Fruit fly (Drosophila melanogaster) whole organism, embryonic: ENCODE data around the gene CG14424.

ENCODE experiments used
- CG10366 ChIP-seq: fragments of 200-800 bp; sonication (Bioruptor generic); IDR thresholded peaks from 2 replicates; pipeline ENCODE4 v1.3.6; 2022; ENCODE audit warnings: missing biosample characterization, missing genetic modification characterization
- CG12155 ChIP-seq: fragments of 200-800 bp; sonication (Bioruptor generic); optimal IDR thresholded peaks from 3 replicates; lab custom pipeline; 2016; ENCODE audit warnings: missing biosample characterization, missing genetic modification characterization
- CG12659 ChIP-seq: fragments of 200-800 bp; sonication (Bioruptor generic); optimal IDR thresholded peaks from 3 replicates; lab custom pipeline; 2017; ENCODE audit warnings: mild to moderate bottlenecking, missing biosample characterization, missing genetic modification reagents, missing genetic modification characterization
- CG12942 ChIP-seq: fragments of 200-800 bp; sonication (Bioruptor generic); optimal IDR thresholded peaks from 3 replicates; lab custom pipeline; 2016; ENCODE audit warnings: missing biosample characterization, missing genetic modification characterization
- CG13775 ChIP-seq: fragments of 200-800 bp; sonication (Bioruptor generic); optimal IDR thresholded peaks from 3 replicates; lab custom pipeline; 2017; ENCODE audit warnings: missing biosample characterization, mild to moderate bottlenecking, missing genetic modification characterization
- CG13894 ChIP-seq: fragments of 200-800 bp; sonication (Bioruptor generic); optimal IDR thresholded peaks from 3 replicates; lab custom pipeline; 2018; ENCODE audit warnings: missing biosample characterization, mild to moderate bottlenecking, missing genetic modification characterization, moderate library complexity
- CG14860 ChIP-seq: fragments of 200-800 bp; sonication (Bioruptor generic); IDR thresholded peaks from 3 replicates; pipeline ENCODE4 v1.3.6; 2022; ENCODE audit warnings: missing biosample characterization, missing genetic modification characterization; ENCODE audit not compliant: partially characterized antibody
- CG15073 ChIP-seq: fragments of 200-800 bp; sonication (Bioruptor generic); optimal IDR thresholded peaks from 2 replicates; lab custom pipeline; 2016; ENCODE audit warnings: missing biosample characterization, missing genetic modification characterization
- CG17912 ChIP-seq: fragments of 200-800 bp; sonication (Bioruptor generic); optimal IDR thresholded peaks from 2 replicates; lab custom pipeline; 2018; ENCODE audit warnings: missing biosample characterization, mild to moderate bottlenecking, missing genetic modification characterization
- CG1792 ChIP-seq: fragments of 200-800 bp; sonication (Bioruptor generic); optimal IDR thresholded peaks from 2 replicates; lab custom pipeline; 2016; ENCODE audit warnings: missing biosample characterization, missing genetic modification characterization
- CG18619 ChIP-seq: fragments of 200-800 bp; sonication (Bioruptor generic); optimal IDR thresholded peaks from 3 replicates; lab custom pipeline; 2017; ENCODE audit warnings: missing biosample characterization, mild to moderate bottlenecking, missing genetic modification characterization
- CG2116 ChIP-seq: fragments of 200-800 bp; sonication (Bioruptor generic); optimal IDR thresholded peaks from 3 replicates; lab custom pipeline; 2018; ENCODE audit warnings: missing biosample characterization, mild to moderate bottlenecking, missing genetic modification characterization
- CG31388 ChIP-seq: fragments of 200-800 bp; sonication (Bioruptor generic); optimal IDR thresholded peaks from 2 replicates; lab custom pipeline; 2016; ENCODE audit warnings: missing biosample characterization, missing genetic modification characterization
- CG3163 ChIP-seq: fragments of 200-800 bp; sonication (Bioruptor generic); optimal IDR thresholded peaks from 3 replicates; lab custom pipeline; 2016; ENCODE audit warnings: missing biosample characterization, missing genetic modification characterization
- CG33213 ChIP-seq: fragments of 200-800 bp; sonication (Bioruptor generic); optimal IDR thresholded peaks from 3 replicates; lab custom pipeline; 2016; ENCODE audit warnings: missing biosample characterization, missing genetic modification characterization
- CG33557 ChIP-seq: fragments of 200-800 bp; sonication (Bioruptor generic); optimal IDR thresholded peaks from 2 replicates; lab custom pipeline; 2019; ENCODE audit warnings: missing biosample characterization, mild to moderate bottlenecking, missing genetic modification characterization, moderate library complexity
- CG3726 ChIP-seq: fragments of 200-800 bp; sonication (Bioruptor generic); IDR thresholded peaks from 3 replicates; pipeline ENCODE4, ENCODE4 v1.3.6; 2022; ENCODE audit warnings: missing biosample characterization, missing genetic modification characterization
- CG4328 ChIP-seq: fragments of 200-800 bp; sonication (Bioruptor generic); optimal IDR thresholded peaks from 3 replicates; lab custom pipeline; 2017; ENCODE audit warnings: missing biosample characterization, missing genetic modification reagents, missing genetic modification characterization
- CG4360 ChIP-seq: fragments of 200-800 bp; sonication (Bioruptor generic); IDR thresholded peaks from 2 replicates; pipeline ENCODE4 v1.3.6; 2022; ENCODE audit warnings: missing biosample characterization, missing genetic modification characterization
- CG6175 ChIP-seq: fragments of 200-800 bp; sonication (Bioruptor generic); IDR thresholded peaks from 3 replicates; pipeline ENCODE4 v1.3.6; 2022; ENCODE audit warnings: missing biosample characterization, missing genetic modification characterization
- CG7357 ChIP-seq: fragments of 200-800 bp; sonication (Bioruptor generic); IDR thresholded peaks from 3 replicates; pipeline ENCODE4 v1.3.6; 2022; ENCODE audit warnings: missing biosample characterization, missing genetic modification characterization
- CG9727 ChIP-seq: fragments of 200-800 bp; sonication (Bioruptor generic); optimal IDR thresholded peaks from 3 replicates; lab custom pipeline; 2017; ENCODE audit warnings: missing biosample characterization, mild to moderate bottlenecking, missing genetic modification characterization
- D ChIP-seq, 2 experiments: fragments of 200-800 bp in 1 of 2; fragments of >200 bp in 1 of 2; sonication (Bioruptor generic) in 1 of 2; optimal IDR thresholded peaks; 2 replicates in 1 of 2; 3 replicates in 1 of 2; lab custom pipeline; 2017; ENCODE audit warnings: mild to moderate bottlenecking in 1 of 2, missing biosample characterization in 1 of 2, missing genetic modification characterization in 1 of 2, missing genetic modification reagents in 1 of 2
- Doc2 ChIP-seq: fragments of 200-800 bp; sonication (Bioruptor generic); IDR thresholded peaks from 2 replicates; pipeline ENCODE4 v1.3.6; 2022; ENCODE audit warnings: missing biosample characterization, missing genetic modification characterization
- Fer1 ChIP-seq: fragments of 200-800 bp; sonication (Bioruptor generic); optimal IDR thresholded peaks from 2 replicates; lab custom pipeline; 2017; ENCODE audit warnings: missing biosample characterization, mild to moderate bottlenecking, missing genetic modification characterization
- GATAe ChIP-seq: fragments of 200-800 bp; sonication (Bioruptor generic); conservative IDR thresholded peaks from 2 replicates; pipeline ENCODE4 v1.3.6; 2022; ENCODE audit warnings: missing biosample characterization, missing genetic modification characterization
- H15 ChIP-seq: fragments of 200-800 bp; sonication (Bioruptor generic); IDR thresholded peaks from 3 replicates; pipeline ENCODE4 v1.3.6; 2022; ENCODE audit warnings: missing biosample characterization, missing genetic modification characterization
- Hr78 ChIP-seq, 2 experiments: fragments of 200-800 bp in 1 of 2; fragments of >200 bp in 1 of 2; sonication (Bioruptor generic) in 1 of 2; optimal IDR thresholded peaks; 2 replicates each; lab custom pipeline; 2017 to 2019; ENCODE audit warnings: missing biosample characterization in 2 of 2, missing genetic modification characterization in 2 of 2, mild to moderate bottlenecking in 1 of 2, moderate library complexity in 1 of 2
- NfI ChIP-seq: fragments of 200-800 bp; sonication (Bioruptor generic); optimal IDR thresholded peaks from 3 replicates; lab custom pipeline; 2018; ENCODE audit warnings: missing biosample characterization, mild to moderate bottlenecking, missing genetic modification characterization, moderate library complexity
- Poxn ChIP-seq: fragments of 200-800 bp; sonication (Bioruptor generic); IDR thresholded peaks from 2 replicates; pipeline ENCODE4 v1.3.6; 2022; ENCODE audit warnings: missing biosample characterization, missing genetic modification characterization
- Spps ChIP-seq: fragments of 200-800 bp; sonication (Bioruptor generic); optimal IDR thresholded peaks from 2 replicates; lab custom pipeline; 2018; ENCODE audit warnings: missing biosample characterization, mild to moderate bottlenecking, missing genetic modification characterization
- Usf ChIP-seq: fragments of 200-800 bp; sonication (Bioruptor generic); optimal IDR thresholded peaks from 2 replicates; lab custom pipeline; 2017; ENCODE audit warnings: missing genotype, missing biosample characterization, missing genetic modification characterization
- Vsx1 ChIP-seq: fragments of 200-800 bp; sonication (Bioruptor generic); optimal IDR thresholded peaks from 2 replicates; lab custom pipeline; 2017; ENCODE audit warnings: missing biosample characterization, mild to moderate bottlenecking, missing genetic modification characterization, missing genetic modification reagents
- amos ChIP-seq: fragments of 200-800 bp; sonication (Bioruptor generic); IDR thresholded peaks from 2 replicates; pipeline ENCODE4 v1.3.6; 2022; ENCODE audit warnings: missing biosample characterization, missing genetic modification characterization; ENCODE audit not compliant: partially characterized antibody
- ato ChIP-seq: fragments of 200-800 bp; sonication (Bioruptor generic); IDR thresholded peaks from 2 replicates; pipeline ENCODE4 v1.3.6; 2022; ENCODE audit warnings: missing biosample characterization, missing genetic modification characterization; ENCODE audit not compliant: partially characterized antibody
- bab2 ChIP-seq: fragments of 200-800 bp; sonication (Bioruptor generic); optimal IDR thresholded peaks from 2 replicates; lab custom pipeline; 2016; ENCODE audit warnings: missing biosample characterization, missing genetic modification characterization
- br ChIP-seq: fragments of >200 bp; optimal IDR thresholded peaks from 2 replicates; lab custom pipeline; 2017
- dimm ChIP-seq: fragments of 200-800 bp; sonication (Bioruptor generic); IDR thresholded peaks from 2 replicates; pipeline ENCODE4 v1.3.6; 2022; ENCODE audit warnings: missing biosample characterization, missing genetic modification characterization
- ems ChIP-seq: fragments of 200-800 bp; sonication (Bioruptor generic); optimal IDR thresholded peaks from 3 replicates; lab custom pipeline; 2016; ENCODE audit warnings: missing biosample characterization, missing genetic modification characterization
- gt ChIP-seq: fragments of 200-800 bp; sonication (Bioruptor generic); IDR thresholded peaks from 2 replicates; pipeline ENCODE4 v1.3.6; 2022; ENCODE audit warnings: missing biosample characterization, missing genetic modification characterization
- knrl ChIP-seq: fragments of 200-800 bp; sonication (Bioruptor generic); IDR thresholded peaks from 3 replicates; pipeline ENCODE4 v1.3.6; 2022; ENCODE audit warnings: missing biosample characterization, missing genetic modification characterization; ENCODE audit not compliant: partially characterized antibody
- lbe ChIP-seq: fragments of 200-800 bp; sonication (Bioruptor generic); optimal IDR thresholded peaks from 2 replicates; lab custom pipeline; 2016; ENCODE audit warnings: missing biosample characterization, mild to moderate bottlenecking, missing genetic modification characterization
- lmd ChIP-seq: fragments of 200-800 bp; sonication (Bioruptor generic); IDR thresholded peaks from 2 replicates; pipeline ENCODE4 v1.3.6; 2022; ENCODE audit warnings: missing biosample characterization, missing genetic modification characterization
- scrt ChIP-seq: fragments of 200-800 bp; sonication (Bioruptor generic); optimal IDR thresholded peaks from 2 replicates; lab custom pipeline; 2018; ENCODE audit warnings: missing biosample characterization, mild to moderate bottlenecking, missing genetic modification characterization, moderate library complexity
- sens ChIP-seq: fragments of 200-800 bp; sonication (Bioruptor generic); peaks from one replicate; lab custom pipeline; 2016; ENCODE audit warnings: missing biosample characterization, missing genetic modification characterization
- sim ChIP-seq: fragments of 200-800 bp; sonication (Bioruptor generic); IDR thresholded peaks from 2 replicates; pipeline ENCODE4 v1.3.6; 2022; ENCODE audit warnings: missing biosample characterization, missing genetic modification characterization
- trh ChIP-seq: fragments of 200-800 bp; sonication (Bioruptor generic); optimal IDR thresholded peaks from 2 replicates; lab custom pipeline; 2016; ENCODE audit warnings: missing biosample characterization, missing genetic modification characterization
- ttk ChIP-seq: fragments of 200-800 bp; sonication (Bioruptor generic); IDR thresholded peaks from 2 replicates; pipeline ENCODE4 v2.1.2; 2022; ENCODE audit warnings: missing biosample characterization, missing genetic modification characterization
- twi ChIP-seq: fragments of 200-800 bp; optimal IDR thresholded peaks from 2 replicates; lab custom pipeline; 2019; ENCODE audit warnings: missing biosample characterization, mild to moderate bottlenecking, missing genetic modification characterization, moderate library complexity
- vnd ChIP-seq: fragments of 200-800 bp; sonication (Bioruptor generic); IDR thresholded peaks from 3 replicates; pipeline ENCODE4 v1.3.6; 2022; ENCODE audit warnings: missing biosample characterization, missing genetic modification characterization; ENCODE audit not compliant: partially characterized antibody
- vvl ChIP-seq: fragments of 200-800 bp; sonication (Bioruptor generic); IDR thresholded peaks from 2 replicates; pipeline ENCODE4 v1.3.6; 2022; ENCODE audit warnings: missing biosample characterization, missing genetic modification characterization

The CG14424 gene

DNA sequence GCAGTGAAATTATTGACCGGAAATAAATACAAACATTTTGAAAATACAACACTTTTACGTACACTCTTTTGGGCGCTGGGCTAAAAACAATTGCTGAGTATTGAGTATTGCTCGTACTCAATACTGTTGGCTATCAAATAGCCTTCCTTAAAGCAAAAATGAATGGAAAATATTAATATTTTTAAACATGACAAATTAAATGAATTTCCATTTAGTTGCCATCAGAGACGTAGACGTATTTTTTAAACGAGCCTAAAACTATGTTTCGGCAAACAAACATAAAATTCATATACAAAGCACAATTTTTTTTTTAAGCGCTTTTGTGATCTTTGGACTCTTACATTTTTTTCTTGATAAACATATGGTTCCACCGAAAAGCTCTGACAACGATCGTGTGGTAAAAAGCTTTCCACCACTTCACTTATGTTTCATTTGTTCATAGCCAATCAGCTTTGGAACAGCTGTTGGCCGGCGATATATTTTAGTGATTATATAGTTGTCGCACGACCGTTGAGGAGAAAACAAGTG, 20.6 kb upstream of the CG14424 start, which contains the start of gene CG3603 (continued):
- TF ChIP-seq CG14860 (no peak), ato (GFP tag; lab: Robert Waterston, UW) (no peak), CG12942 (GFP tag; lab: Kevin White, UChicago) (no peak), H15 (GFP tag; lab: Robert Waterston, UW) (no peak), CG33557 (GFP tag; lab: Kevin White, UChicago) (no peak), CG3163 (GFP tag; lab: Kevin White, UChicago) (no peak), Usf (GFP tag; lab: Kevin White, UChicago) (no peak), sens (GFP tag; lab: Kevin White, UChicago) (peak; percentile 61), CG13894 (tag; lab: Kevin White, UChicago) (no peak), CG12155 (no peak), lmd (GFP tag; lab: Robert Waterston, UW) (no peak), br (lab: Kevin White, UChicago) (no peak), CG9727 (peak; percentile 17), amos (GFP tag; lab: Robert Waterston, UW) (no peak; the same call in 1 of the 2 replicates), Doc2 (GFP tag; lab: Robert Waterston, UW) (no peak), CG1792 (GFP tag; lab: Kevin White, UChicago) (no peak), CG33213 (GFP tag; lab: Kevin White, UChicago) (no peak), CG31388 (GFP tag; lab: Kevin White, UChicago) (no peak), ttk (GFP tag; lab: Robert Waterston, UW) (no peak), CG3726 (no peak), Poxn (GFP tag; lab: Robert Waterston, UW) (no peak), CG6175 (GFP tag; lab: Robert Waterston, UW) (no peak), CG2116 (no peak), knrl (GFP tag; lab: Robert Waterston, UW) (no peak), dimm (GFP tag; lab: Robert Waterston, UW) (no peak), vvl (GFP tag; lab: Robert Waterston, UW) (no peak; the same call in 1 of the 2 replicates), CG10366 (GFP tag; lab: Robert Waterston, UW) (no peak), lbe (GFP tag; lab: Kevin White, UChicago) (peak; percentile 9), CG12659 (GFP tag; lab: Kevin White, UChicago) (peak; percentile 7), CG17912 (no peak), bab2 (no peak), CG18619 (no peak), CG15073 (no peak), NfI (GFP tag; lab: Kevin White, UChicago) (peak; percentile 64), CG7357 (GFP tag; lab: Robert Waterston, UW) (no peak), CG13775 (GFP tag; lab: Kevin White, UChicago) (no peak), GATAe (no peak), Vsx1 (GFP tag; lab: Kevin White, UChicago) (peak; percentile 33), D (optimal IDR thresholded peaks at IDR 0.05; lab: Kevin White, UChicago) (no peak), D (GFP tag; optimal IDR thresholded peaks at IDR 0.05; lab: Kevin White, UChicago) (no peak), trh (GFP tag; lab: Kevin White, UChicago) (no peak), scrt (no peak), vnd (GFP tag; lab: Robert Waterston, UW) (no peak), Fer1 (no peak), CG4360 (GFP tag; lab: Robert Waterston, UW) (no peak), Hr78 (GFP tag; optimal IDR thresholded peaks at IDR 0.05; lab: Kevin White, UChicago) (no peak), gt (no peak), twi (tag; lab: Kevin White, UChicago) (no peak), CG4328 (GFP tag; lab: Kevin White, UChicago) (peak; percentile 17), ems (GFP tag; lab: Kevin White, UChicago) (no peak), sim (GFP tag; lab: Robert Waterston, UW) (no peak), Spps (tag; lab: Kevin White, UChicago) (no peak)
